Fruit fly (Drosophila melanogaster) Kc167 (cell line): Measurements from ENCODE around the gene Rm62.

ENCODE experiments used
- Myc ChIP-seq: fragments of >200 bp; optimal IDR thresholded peaks from 2 replicates; lab custom pipeline; 2017; ENCODE audit warnings: missing external identifiers
- Sin3A ChIP-seq: fragments of >200 bp; optimal IDR thresholded peaks from 2 replicates; lab custom pipeline; 2018; ENCODE audit warnings: missing external identifiers
- h ChIP-seq: fragments of >200 bp; optimal IDR thresholded peaks from 3 replicates; lab custom pipeline; 2018; ENCODE audit warnings: missing external identifiers
- insv ChIP-seq: fragments of >200 bp; optimal IDR thresholded peaks from 3 replicates; lab custom pipeline; 2018; ENCODE audit warnings: missing external identifiers
- psq ChIP-seq: fragments of >200 bp; optimal IDR thresholded peaks from 2 replicates; lab custom pipeline; 2017; ENCODE audit warnings: missing external identifiers

DNA sequence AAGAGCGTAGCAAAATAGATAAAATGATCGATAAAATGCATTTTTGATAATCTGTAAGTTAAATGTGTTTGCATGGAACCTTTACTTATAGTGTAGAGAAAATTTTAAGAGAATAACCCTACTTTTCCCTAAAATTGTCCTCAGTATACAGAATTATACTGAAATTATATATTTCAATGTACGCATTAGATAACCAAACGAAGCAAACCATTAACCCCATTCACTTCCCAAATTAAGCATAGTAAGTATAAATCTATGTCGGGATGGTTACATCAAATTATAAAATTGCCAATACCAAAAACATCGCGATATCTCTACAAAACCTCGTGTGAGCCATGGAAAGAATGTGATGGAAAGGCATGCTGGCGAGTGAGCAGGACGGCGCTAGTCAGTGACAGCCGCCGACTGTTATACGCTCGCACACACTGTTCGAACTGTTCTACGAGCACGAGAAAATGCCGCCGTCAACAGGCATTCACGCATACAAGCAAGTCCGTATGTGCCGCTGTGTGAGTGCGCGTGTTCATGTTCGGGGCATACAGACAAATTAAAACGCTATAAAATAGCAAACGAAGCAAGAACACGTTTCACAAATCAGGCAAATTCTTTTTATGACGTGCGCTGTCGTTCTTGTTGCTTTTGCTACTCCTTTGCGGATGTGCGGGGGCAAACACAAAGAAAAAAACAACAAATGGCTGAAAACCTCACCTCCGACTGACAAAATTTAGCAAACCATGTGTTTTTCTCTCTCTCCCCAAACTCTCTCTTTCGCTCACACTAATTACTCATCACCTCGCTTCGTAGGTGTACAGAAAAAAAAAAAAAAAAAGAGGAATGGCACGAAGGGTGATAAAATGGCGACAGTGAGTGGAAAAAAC, 1.0 kb downstream of the Rm62 start:
- no peak for TF ChIP-seq psq
- TF ChIP-seq Myc (lab: Kevin White, UChicago) = no peak
- no peak for TF ChIP-seq h (lab: Kevin White, UChicago)
- no peak for TF ChIP-seq Sin3A (lab: Kevin White, UChicago)
- TF ChIP-seq insv (lab: Kevin White, UChicago) = no peak
